Worm (Caenorhabditis elegans) whole organism, late embryonic: ENCODE data around the gene pqn-37.

ENCODE experiments used
- C38D4.7 ChIP-seq: fragments of 200-800 bp; sonication (Bioruptor generic); optimal IDR thresholded peaks from 2 replicates; lab custom pipeline; 2018; ENCODE audit warnings: mild to moderate bottlenecking, missing genetic modification characterization, moderate library complexity, missing compliant biosample characterization
- F13H6.1 ChIP-seq: sonication (generic microtip); optimal IDR thresholded peaks from 2 replicates; lab custom pipeline; 2016; ENCODE audit warnings: missing genetic modification characterization, missing compliant biosample characterization
- K09A11.1 ChIP-seq: sonication (generic microtip); optimal IDR thresholded peaks from 2 replicates; lab custom pipeline; 2017; ENCODE audit warnings: antibody characterized with exemption, mild to moderate bottlenecking, missing genetic modification characterization, missing compliant biosample characterization; ENCODE audit not compliant: insufficient read depth
- T23F11.4 ChIP-seq: fragments of 200-800 bp; sonication (Bioruptor generic); optimal IDR thresholded peaks from 2 replicates; lab custom pipeline; 2018; ENCODE audit warnings: mild to moderate bottlenecking, missing genetic modification characterization, missing compliant biosample characterization
- Y22D7AL.16 ChIP-seq: sonication (generic microtip); optimal IDR thresholded peaks from 2 replicates; lab custom pipeline; 2016; ENCODE audit warnings: missing genetic modification characterization, missing compliant biosample characterization
- ahr-1 ChIP-seq: sonication (generic microtip); optimal IDR thresholded peaks from 2 replicates; lab custom pipeline; 2016; ENCODE audit warnings: missing genetic modification characterization, missing compliant biosample characterization
- ama-1 ChIP-seq: fragments of 150-350 bp; optimal IDR thresholded peaks from 2 replicates; lab custom pipeline; 2014
- ceh-14 ChIP-seq: sonication (generic microtip); optimal IDR thresholded peaks from 2 replicates; lab custom pipeline; 2016; ENCODE audit warnings: missing genotype, missing genetic modification characterization, missing compliant biosample characterization
- ceh-18 ChIP-seq: sonication (generic microtip); optimal IDR thresholded peaks from 2 replicates; lab custom pipeline; 2016; ENCODE audit warnings: missing genetic modification characterization, missing compliant biosample characterization
- ceh-19 ChIP-seq: fragments of 200-800 bp; sonication (Bioruptor generic); optimal IDR thresholded peaks from 2 replicates; lab custom pipeline; 2018; ENCODE audit warnings: mild to moderate bottlenecking, missing genetic modification characterization, missing compliant biosample characterization
- ceh-2 ChIP-seq: sonication (generic microtip); optimal IDR thresholded peaks from 2 replicates; lab custom pipeline; 2016; ENCODE audit warnings: missing genotype, missing genetic modification characterization, missing compliant biosample characterization
- ceh-30 ChIP-seq: fragments of 150-350 bp; optimal IDR thresholded peaks from 2 replicates; lab custom pipeline; 2014; ENCODE audit warnings: missing biosample characterization, missing genetic modification characterization
- ceh-34 ChIP-seq: sonication (generic microtip); optimal IDR thresholded peaks from 2 replicates; lab custom pipeline; 2016; ENCODE audit warnings: mild to moderate bottlenecking, missing genetic modification characterization, missing compliant biosample characterization
- ceh-6 ChIP-seq: fragments of 200-800 bp; sonication (Bioruptor generic); optimal IDR thresholded peaks from 2 replicates; lab custom pipeline; 2018; ENCODE audit warnings: mild to moderate bottlenecking, missing genetic modification characterization, missing compliant biosample characterization
- ceh-9 ChIP-seq: sonication (generic microtip); optimal IDR thresholded peaks from 2 replicates; lab custom pipeline; 2016; ENCODE audit warnings: mild to moderate bottlenecking, missing genetic modification characterization, inconsistent platforms, missing compliant biosample characterization
- che-1 ChIP-seq: sonication (generic microtip); optimal IDR thresholded peaks from 2 replicates; lab custom pipeline; 2016; ENCODE audit warnings: mild to moderate bottlenecking, missing genetic modification characterization, missing compliant biosample characterization
- dve-1 ChIP-seq: sonication (generic microtip); optimal IDR thresholded peaks from 2 replicates; lab custom pipeline; 2017; ENCODE audit warnings: antibody characterized with exemption, mild to moderate bottlenecking, missing genetic modification characterization, missing compliant biosample characterization
- ets-4 ChIP-seq: sonication (generic microtip); optimal IDR thresholded peaks from 2 replicates; lab custom pipeline; 2016; ENCODE audit warnings: missing genetic modification characterization, missing compliant biosample characterization
- eyg-1 ChIP-seq: sonication (generic microtip); optimal IDR thresholded peaks from 2 replicates; lab custom pipeline; 2016; ENCODE audit warnings: missing genotype, missing genetic modification characterization, missing compliant biosample characterization
- fkh-10 ChIP-seq: fragments of 150-350 bp; optimal IDR thresholded peaks from 2 replicates; lab custom pipeline; 2014; ENCODE audit warnings: missing biosample characterization, missing genetic modification reagents, missing genetic modification characterization
- hlh-15 ChIP-seq: sonication (generic microtip); optimal IDR thresholded peaks from 2 replicates; lab custom pipeline; 2016; ENCODE audit warnings: missing genetic modification characterization, missing compliant biosample characterization
- hlh-30 ChIP-seq: sonication (generic microtip); optimal IDR thresholded peaks from 2 replicates; lab custom pipeline; 2017; ENCODE audit warnings: antibody characterized with exemption, missing genetic modification characterization, missing compliant biosample characterization; ENCODE audit not compliant: insufficient read depth
- hlh-6 ChIP-seq: sonication (generic microtip); optimal IDR thresholded peaks from 2 replicates; lab custom pipeline; 2016; ENCODE audit warnings: missing genotype, missing genetic modification characterization, missing compliant biosample characterization
- lim-6 ChIP-seq: sonication (generic microtip); optimal IDR thresholded peaks from 2 replicates; lab custom pipeline; 2016; ENCODE audit warnings: missing genetic modification characterization, missing compliant biosample characterization
- lin-11 ChIP-seq: fragments of 200-800 bp; sonication (Bioruptor generic); optimal IDR thresholded peaks from 2 replicates; lab custom pipeline; 2018; ENCODE audit warnings: mild to moderate bottlenecking, missing genetic modification characterization, missing compliant biosample characterization
- nfya-1 ChIP-seq: sonication (generic microtip); optimal IDR thresholded peaks from 2 replicates; lab custom pipeline; 2017; ENCODE audit warnings: missing genetic modification characterization, mild to moderate bottlenecking, missing compliant biosample characterization, antibody characterized with exemption, moderate library complexity
- npax-4 ChIP-seq: sonication (generic microtip); optimal IDR thresholded peaks from 2 replicates; lab custom pipeline; 2016; ENCODE audit warnings: missing genetic modification characterization, missing compliant biosample characterization
- pha-2 ChIP-seq: sonication (generic microtip); optimal IDR thresholded peaks from 2 replicates; lab custom pipeline; 2017; ENCODE audit warnings: mild to moderate bottlenecking, missing genetic modification characterization, missing compliant biosample characterization
- pha-4 ChIP-seq: fragments of 150-350 bp; optimal IDR thresholded peaks from 2 replicates; lab custom pipeline; 2018; ENCODE audit warnings: missing biosample characterization, missing genetic modification reagents, missing genetic modification characterization
- pqm-1 ChIP-seq: sonication (generic microtip); optimal IDR thresholded peaks from 2 replicates; lab custom pipeline; 2016; ENCODE audit warnings: missing genetic modification characterization, missing compliant biosample characterization
- ref-2 ChIP-seq: sonication (generic microtip); optimal IDR thresholded peaks from 2 replicates; lab custom pipeline; 2016; ENCODE audit warnings: missing genetic modification characterization, missing compliant biosample characterization
- sdc-2 ChIP-seq: sonication (generic microtip); optimal IDR thresholded peaks from 2 replicates; lab custom pipeline; 2016; ENCODE audit warnings: missing genotype, missing genetic modification characterization, missing compliant biosample characterization
- sox-2 ChIP-seq: fragments of 200-800 bp; sonication (Bioruptor generic); IDR thresholded peaks from 2 replicates; pipeline ENCODE4 v1.3.6; 2022; ENCODE audit warnings: missing genetic modification reagents, missing genetic modification characterization, missing compliant biosample characterization
- sox-4 ChIP-seq: sonication (generic microtip); optimal IDR thresholded peaks from 2 replicates; lab custom pipeline; 2017; ENCODE audit warnings: mild to moderate bottlenecking, missing genetic modification characterization, inconsistent platforms, missing compliant biosample characterization
- syd-9 ChIP-seq: sonication (generic microtip); optimal IDR thresholded peaks from 2 replicates; lab custom pipeline; 2016; ENCODE audit warnings: mild to moderate bottlenecking, missing genetic modification characterization, moderate library complexity, missing compliant biosample characterization
- tbx-2 ChIP-seq: sonication (generic microtip); optimal IDR thresholded peaks from 2 replicates; lab custom pipeline; 2016; ENCODE audit warnings: missing genetic modification characterization, missing compliant biosample characterization
- unc-3 ChIP-seq, 2 experiments: fragments of 200-800 bp in 1 of 2; sonication (Bioruptor generic) in 1 of 2; sonication (generic microtip) in 1 of 2; conservative IDR thresholded peaks in 1 of 2; optimal IDR thresholded peaks in 1 of 2; 2 replicates each; pipeline versions ENCODE4 v1.3.6 to Lab custom; 2016 to 2022; ENCODE audit warnings: missing compliant biosample characterization in 2 of 2, missing genetic modification characterization in 2 of 2, missing genetic modification reagents in 1 of 2
- unc-42 ChIP-seq: sonication (generic microtip); optimal IDR thresholded peaks from 2 replicates; lab custom pipeline; 2016; ENCODE audit warnings: missing genotype, missing genetic modification characterization, missing compliant biosample characterization
- unc-55 ChIP-seq: sonication (generic microtip); optimal IDR thresholded peaks from 2 replicates; lab custom pipeline; 2017; ENCODE audit warnings: missing biosample characterization, missing genetic modification reagents, missing genetic modification characterization
- ztf-16 ChIP-seq: sonication (generic microtip); optimal IDR thresholded peaks from 2 replicates; lab custom pipeline; 2017; ENCODE audit warnings: missing genetic modification characterization, missing compliant biosample characterization

pqn-37 gene

ce11 chrX:3243614-3244013 is 6.7 kb downstream of the pqn-37 start, which contains the start of gene irg-7:
irg-7 (minus strand) TSS chrX:3243636.
- no peak for TF ChIP-seq hlh-15

ce11 chrX:3235358-3235816 is 14.9 kb downstream of the pqn-37 start, which contains the start of gene F28B4.3:
F28B4.3 (minus strand) TSS chrX:3235408.
- TF ChIP-seq ets-4 (no peak), ceh-9 (tag; lab: Kevin White, UChicago) (no peak), ahr-1 (tag; lab: Kevin White, UChicago) (no peak), ceh-6 (GFP tag; lab: Kevin White, UChicago) (no peak), pha-2 (tag; lab: Kevin White, UChicago) (no peak), lin-11 (tag; lab: Kevin White, UChicago) (no peak), eyg-1 (tag; lab: Kevin White, UChicago) (no peak), dve-1 (no peak), ceh-18 (tag; lab: Kevin White, UChicago) (no peak), sox-2 (GFP tag; lab: Robert Waterston, UW) (no peak), ceh-14 (tag; lab: Kevin White, UChicago) (no peak), hlh-6 (tag; lab: Kevin White, UChicago) (no peak), F13H6.1 (tag; lab: Kevin White, UChicago) (no peak), lim-6 (no peak), Y22D7AL.16 (no peak), K09A11.1 (no peak), ama-1 (lab: Kevin White, UChicago) (no peak), pha-4 (tag; lab: Kevin White, UChicago) (no peak), unc-3 (GFP tag; conservative IDR thresholded peaks at IDR 0.05; lab: Robert Waterston, UW) (no peak), unc-3 (tag; optimal IDR thresholded peaks at IDR 0.05; lab: Kevin White, UChicago) (no peak)

ce11 chrX:3230575-3230974 is 19.8 kb downstream of the pqn-37 start:
- TF ChIP-seq ceh-18 (tag; lab: Kevin White, UChicago) (no peak), unc-42 (no peak)

- TF ChIP-seq sox-2 (GFP tag; lab: Robert Waterston, UW) = no peak
- no peak for TF ChIP-seq sdc-2 (tag; lab: Kevin White, UChicago)
- no peak for TF ChIP-seq ceh-30 (tag; lab: Kevin White, UChicago)
- TF ChIP-seq ceh-14 (tag; lab: Kevin White, UChicago) = no peak
- TF ChIP-seq syd-9 = no peak
- no peak for TF ChIP-seq nfya-1 (tag; lab: Kevin White, UChicago)
- TF ChIP-seq ceh-2 = no peak
- TF ChIP-seq ahr-1 (tag; lab: Kevin White, UChicago) = no peak
- TF ChIP-seq npax-4 (tag; lab: Kevin White, UChicago) = no peak
- no peak for TF ChIP-seq ceh-9 (tag; lab: Kevin White, UChicago)
- TF ChIP-seq fkh-10 (GFP tag; lab: Kevin White, UChicago) = no peak
- TF ChIP-seq tbx-2 = no peak
- no peak for TF ChIP-seq pqm-1 (tag; lab: Kevin White, UChicago)
These were observed 21.6 kb downstream of the pqn-37 start for ce11 chrX:3228701-3229100.

- no peak for TF ChIP-seq T23F11.4 (GFP tag; lab: Kevin White, UChicago)
- peak; percentile 72 for TF ChIP-seq ceh-34 (tag; lab: Kevin White, UChicago)
- no peak for TF ChIP-seq npax-4 (tag; lab: Kevin White, UChicago)
- no peak for TF ChIP-seq sox-4 (tag; lab: Kevin White, UChicago)
- peak; percentile 1 for TF ChIP-seq nfya-1 (tag; lab: Kevin White, UChicago)
- no peak for TF ChIP-seq ceh-6 (GFP tag; lab: Kevin White, UChicago)
- no peak for TF ChIP-seq unc-55 (GFP tag; lab: Kevin White, UChicago)
- no peak for TF ChIP-seq C38D4.7 (GFP tag; lab: Kevin White, UChicago)
- peak; percentile 24 for TF ChIP-seq ref-2 (tag; lab: Kevin White, UChicago)
- peak; percentile 48 for TF ChIP-seq ceh-19 (GFP tag; lab: Kevin White, UChicago)
- no peak for TF ChIP-seq Y22D7AL.16
- no peak for TF ChIP-seq hlh-30 (tag; lab: Kevin White, UChicago)
- TF ChIP-seq F13H6.1 (tag; lab: Kevin White, UChicago) = peak; percentile 8
- no peak for TF ChIP-seq unc-3 (GFP tag; conservative IDR thresholded peaks at IDR 0.05; lab: Robert Waterston, UW)
- TF ChIP-seq unc-3 (tag; optimal IDR thresholded peaks at IDR 0.05; lab: Kevin White, UChicago) = no peak
- TF ChIP-seq dve-1 = no peak
- peak; percentile 26 for TF ChIP-seq ztf-16 (tag; lab: Kevin White, UChicago)
- no peak for TF ChIP-seq fkh-10 (GFP tag; lab: Kevin White, UChicago)
- TF ChIP-seq ceh-2 = peak; percentile 38
- TF ChIP-seq ama-1 (lab: Kevin White, UChicago) = no peak
- TF ChIP-seq hlh-6 (tag; lab: Kevin White, UChicago) = peak; percentile 54
- TF ChIP-seq che-1 = peak; percentile 8
These were observed 23.7 kb downstream of the pqn-37 start for ce11 chrX:3226348-3227229.
